Worm (Caenorhabditis elegans) whole organism, L2 larva: Measurements from ENCODE around the gene srgp-1.

Experiments
- F13H6.1 ChIP-seq: sonication (generic microtip); optimal IDR thresholded peaks from 2 replicates; lab custom pipeline; 2016; ENCODE audit warnings: missing genetic modification characterization, missing compliant biosample characterization
- Y55F3AM.14 ChIP-seq: fragments of 200-800 bp; sonication (Bioruptor generic); optimal IDR thresholded peaks from 2 replicates; lab custom pipeline; 2018; ENCODE audit warnings: mild to moderate bottlenecking, missing genetic modification characterization, missing compliant biosample characterization
- ZK546.5 ChIP-seq: sonication (generic microtip); optimal IDR thresholded peaks from 2 replicates; lab custom pipeline; 2017; ENCODE audit warnings: missing biosample characterization, missing genetic modification characterization
- alr-1 ChIP-seq: fragments of 150-350 bp; optimal IDR thresholded peaks from 2 replicates; lab custom pipeline; 2014; ENCODE audit warnings: missing biosample characterization, missing genetic modification characterization
- aly-2 ChIP-seq: fragments of 150-350 bp; optimal IDR thresholded peaks from 2 replicates; lab custom pipeline; 2014; ENCODE audit warnings: missing biosample characterization, missing genetic modification characterization
- ama-1 ChIP-seq: fragments of 150-350 bp; optimal IDR thresholded peaks from 2 replicates; lab custom pipeline; 2018; ENCODE audit warnings: inconsistent platforms
- blmp-1 ChIP-seq: sonication (generic microtip); optimal IDR thresholded peaks from 2 replicates; lab custom pipeline; 2017; ENCODE audit warnings: missing genetic modification characterization, mild to moderate bottlenecking, missing compliant biosample characterization, antibody characterized with exemption, moderate library complexity; ENCODE audit not compliant: insufficient read depth
- ceh-16 ChIP-seq: fragments of 150-350 bp; optimal IDR thresholded peaks from 2 replicates; lab custom pipeline; 2014; ENCODE audit warnings: missing biosample characterization, missing genetic modification characterization
- ceh-82 ChIP-seq: fragments of 150-350 bp; optimal IDR thresholded peaks from 2 replicates; lab custom pipeline; 2014; ENCODE audit warnings: missing biosample characterization, missing genetic modification characterization
- crh-2 ChIP-seq: sonication (generic microtip); optimal IDR thresholded peaks from 2 replicates; lab custom pipeline; 2017; ENCODE audit warnings: missing biosample characterization, missing genetic modification characterization
- dmd-4 ChIP-seq: sonication (generic microtip); optimal IDR thresholded peaks from 2 replicates; lab custom pipeline; 2017; ENCODE audit warnings: missing biosample characterization, missing genetic modification characterization
- elt-3 ChIP-seq: sonication (generic microtip); optimal IDR thresholded peaks from 2 replicates; lab custom pipeline; 2017; ENCODE audit warnings: missing biosample characterization, missing genetic modification characterization
- fos-1 ChIP-seq: fragments of 150-350 bp; optimal IDR thresholded peaks from 2 replicates; lab custom pipeline; 2014; ENCODE audit warnings: missing biosample characterization, missing genetic modification characterization
- gmeb-1 ChIP-seq: fragments of 150-350 bp; optimal IDR thresholded peaks from 2 replicates; lab custom pipeline; 2014; ENCODE audit warnings: missing biosample characterization, missing genetic modification characterization
- lin-11 ChIP-seq: fragments of 150-350 bp; sonication (generic microtip); optimal IDR thresholded peaks from 2 replicates; lab custom pipeline; 2014; ENCODE audit warnings: missing biosample characterization, missing genetic modification characterization, inconsistent platforms, mixed read lengths
- lin-39 ChIP-seq: fragments of 150-350 bp; optimal IDR thresholded peaks from 2 replicates; lab custom pipeline; 2014; ENCODE audit warnings: missing biosample characterization, missing genetic modification reagents, missing genetic modification characterization
- lsy-2 ChIP-seq, 2 experiments: fragments of 150-350 bp in 1 of 2; sonication (generic microtip) in 1 of 2; optimal IDR thresholded peaks; 2 replicates each; lab custom pipeline; 2014 to 2017; ENCODE audit warnings: missing biosample characterization in 2 of 2, missing genetic modification characterization in 2 of 2
- mab-5 ChIP-seq: fragments of 150-350 bp; optimal IDR thresholded peaks from 2 replicates; lab custom pipeline; 2014; ENCODE audit warnings: missing biosample characterization, missing genetic modification characterization
- mbf-1 ChIP-seq: sonication (generic microtip); optimal IDR thresholded peaks from 2 replicates; lab custom pipeline; 2017; ENCODE audit warnings: missing biosample characterization, missing genetic modification characterization
- mdl-1 ChIP-seq, 2 experiments: fragments of 150-350 bp in 1 of 2; sonication (generic microtip) in 1 of 2; optimal IDR thresholded peaks; 2 replicates each; lab custom pipeline; 2017; ENCODE audit warnings: missing biosample characterization in 2 of 2, missing genetic modification characterization in 2 of 2
- nhr-12 ChIP-seq: fragments of 150-350 bp; optimal IDR thresholded peaks from 2 replicates; lab custom pipeline; 2014; ENCODE audit warnings: missing biosample characterization, missing genetic modification characterization
- nhr-129 ChIP-seq: fragments of 150-350 bp; optimal IDR thresholded peaks from 2 replicates; lab custom pipeline; 2014; ENCODE audit warnings: missing biosample characterization, missing genetic modification characterization
- nhr-21 ChIP-seq: fragments of 150-350 bp; optimal IDR thresholded peaks from 2 replicates; lab custom pipeline; 2014; ENCODE audit warnings: missing biosample characterization, missing genetic modification characterization
- nhr-23 ChIP-seq: fragments of 150-350 bp; optimal IDR thresholded peaks from 2 replicates; lab custom pipeline; 2014; ENCODE audit warnings: missing biosample characterization, missing genetic modification reagents, missing genetic modification characterization
- nhr-237 ChIP-seq: fragments of 150-350 bp; optimal IDR thresholded peaks from 2 replicates; lab custom pipeline; 2014; ENCODE audit warnings: missing biosample characterization, missing genetic modification characterization
- nhr-25 ChIP-seq: fragments of 150-350 bp; sonication (generic microtip); optimal IDR thresholded peaks from 3 replicates; lab custom pipeline; 2014; ENCODE audit warnings: missing biosample characterization, missing genetic modification characterization
- nhr-6 ChIP-seq: fragments of 150-350 bp; optimal IDR thresholded peaks from 2 replicates; lab custom pipeline; 2014; ENCODE audit warnings: missing biosample characterization, missing genetic modification characterization
- nhr-77 ChIP-seq: fragments of 150-350 bp; optimal IDR thresholded peaks from 2 replicates; lab custom pipeline; 2014; ENCODE audit warnings: missing biosample characterization, missing genetic modification characterization
- sem-4 ChIP-seq: fragments of 150-350 bp; optimal IDR thresholded peaks from 2 replicates; lab custom pipeline; 2014; ENCODE audit warnings: missing biosample characterization, missing genetic modification reagents, missing genetic modification characterization
- sma-9 ChIP-seq, 2 experiments: fragments of 150-350 bp in 1 of 2; sonication (generic microtip) in 1 of 2; optimal IDR thresholded peaks; 2 replicates each; lab custom pipeline; 2014 to 2016; ENCODE audit warnings: missing genetic modification characterization in 2 of 2, mild to moderate bottlenecking in 1 of 2, missing biosample characterization in 1 of 2, missing compliant biosample characterization in 1 of 2, missing genetic modification reagents in 1 of 2, moderate library complexity in 1 of 2
- zag-1 ChIP-seq: fragments of 150-350 bp; optimal IDR thresholded peaks from 2 replicates; lab custom pipeline; 2014; ENCODE audit warnings: missing biosample characterization, missing genetic modification characterization

Gene srgp-1

DNA sequence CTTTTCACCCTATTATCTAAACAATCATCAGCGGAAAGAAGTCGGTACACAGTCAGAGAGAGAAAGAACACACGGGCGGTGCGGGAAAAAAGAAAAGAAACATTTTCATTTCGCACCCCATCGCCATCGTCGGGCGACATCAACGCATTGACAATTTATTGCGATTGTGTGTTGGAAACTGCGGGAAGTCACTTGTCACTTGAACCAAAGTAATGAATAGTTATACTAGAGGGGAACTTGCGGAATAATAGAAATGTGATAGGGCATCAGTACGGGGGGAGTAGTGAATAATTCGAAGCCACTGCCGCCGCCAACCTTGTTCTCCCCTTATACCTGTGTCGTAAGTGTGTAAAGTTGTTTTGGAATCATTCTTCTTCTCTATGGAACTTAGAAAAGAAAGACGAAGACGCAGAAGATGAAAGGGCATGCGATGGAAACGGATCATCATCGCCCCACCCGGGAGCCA, 1.1 kb downstream of the srgp-1 start (continued):
- TF ChIP-seq F13H6.1 (peak; percentile 12), mbf-1 (tag; lab: Kevin White, UChicago) (no peak), sem-4 (tag; lab: Kevin White, UChicago) (peak; percentile 10), lsy-2 (tag; optimal IDR thresholded peaks at IDR 0.05; lab: Kevin White, UChicago) (no peak), nhr-6 (no peak), nhr-77 (tag; lab: Kevin White, UChicago) (no peak), ceh-16 (tag; lab: Kevin White, UChicago) (peak; percentile 29), fos-1 (peak; percentile 47), nhr-12 (no peak), nhr-21 (tag; lab: Kevin White, UChicago) (no peak), ceh-82 (tag; lab: Kevin White, UChicago) (no peak), alr-1 (tag; lab: Kevin White, UChicago) (no peak), dmd-4 (tag; lab: Kevin White, UChicago) (no peak), gmeb-1 (tag; lab: Kevin White, UChicago) (no peak), mdl-1 (tag; optimal IDR thresholded peaks at IDR 0.05; lab: Kevin White, UChicago) (no peak), blmp-1 (tag; lab: Kevin White, UChicago) (no peak), zag-1 (tag; lab: Kevin White, UChicago) (no peak)

DNA sequence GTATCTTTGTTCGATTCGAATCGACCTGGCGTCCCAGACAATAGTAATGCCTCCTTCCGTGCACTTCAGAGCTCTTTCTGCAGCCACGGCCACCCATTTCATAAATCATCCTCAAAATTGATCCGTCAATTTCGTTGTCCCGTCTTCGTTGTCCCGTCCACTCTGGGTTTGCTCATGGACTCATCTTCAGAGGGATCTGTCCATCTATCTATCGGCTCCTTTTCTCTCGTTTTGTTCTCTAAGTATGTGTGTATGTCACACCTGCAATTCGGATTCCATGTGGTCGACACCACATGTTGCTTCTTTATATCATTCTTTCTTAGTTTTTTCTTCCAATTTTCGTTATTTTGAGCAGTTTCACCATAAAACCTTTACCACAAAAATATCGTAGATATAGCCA, 2.2 kb downstream of the srgp-1 start:
- peak in 1 of 2 experiments; percentile 21 for TF ChIP-seq lsy-2 (tag; optimal IDR thresholded peaks at IDR 0.05; lab: Kevin White, UChicago)
- peak; percentile 35 for TF ChIP-seq F13H6.1
- peak; percentile 61 for TF ChIP-seq mab-5
- TF ChIP-seq nhr-237, result no peak

DNA sequence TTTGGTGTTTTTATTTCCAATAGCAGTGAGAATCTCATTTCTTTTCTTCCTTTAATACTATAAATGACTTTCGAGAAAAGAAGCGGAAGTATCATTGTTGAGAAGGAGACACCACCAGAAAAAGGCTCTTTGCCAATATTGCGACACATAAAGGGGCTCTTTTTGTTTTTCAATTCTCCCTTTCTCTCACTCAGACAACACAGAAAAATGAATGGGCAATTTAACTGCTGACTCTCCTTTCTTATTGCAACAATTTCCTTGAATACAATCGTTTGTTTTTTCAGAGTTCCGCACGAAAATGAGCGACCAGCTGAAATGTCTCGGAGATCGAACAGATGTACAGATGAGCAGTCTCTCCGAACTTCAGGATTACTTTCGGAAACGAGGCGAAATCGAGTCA, 4.0 kb downstream of the srgp-1 start:
- TF ChIP-seq nhr-77 (tag; lab: Kevin White, UChicago) (no peak), sma-9 (GFP tag; optimal IDR thresholded peaks at IDR 0.05; lab: Kevin White, UChicago) (no peak), sma-9 (tag; optimal IDR thresholded peaks at IDR 0.05; lab: Kevin White, UChicago) (no peak), Y55F3AM.14 (GFP tag; lab: Kevin White, UChicago) (no peak), aly-2 (tag; lab: Kevin White, UChicago) (no peak), elt-3 (no peak), nhr-12 (no peak), nhr-23 (tag; lab: Kevin White, UChicago) (no peak)

DNA sequence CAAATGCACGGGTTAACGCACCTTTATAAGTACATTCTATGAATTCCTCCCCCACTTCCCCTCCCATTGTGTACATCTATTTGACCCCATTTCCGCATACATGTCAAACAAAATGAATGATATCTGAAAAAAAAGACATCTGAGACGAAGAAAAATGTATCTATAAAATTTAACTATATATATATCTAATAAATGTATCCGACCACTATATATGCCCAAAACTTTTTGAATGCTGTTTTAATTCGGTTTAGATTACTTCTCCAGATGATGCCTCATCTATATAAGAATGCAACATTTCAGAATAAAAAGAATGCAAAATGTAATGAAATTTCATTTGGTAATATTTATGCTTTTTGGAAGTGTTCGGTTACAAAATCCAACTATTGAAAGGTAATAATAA, 8.2 kb downstream of the srgp-1 start, which contains the start of gene rib-1:
Gene rib-1, plus strand, starts transcription at position 301 of the 400 bp plus-strand sequence.
- TF ChIP-seq zag-1 (tag; lab: Kevin White, UChicago) (no peak), nhr-237 (no peak), blmp-1 (tag; lab: Kevin White, UChicago) (no peak), elt-3 (no peak), ZK546.5 (no peak), nhr-23 (tag; lab: Kevin White, UChicago) (no peak), mdl-1 (tag; optimal IDR thresholded peaks at IDR 0.05; lab: Kevin White, UChicago) (no peak), gmeb-1 (tag; lab: Kevin White, UChicago) (no peak), ceh-82 (tag; lab: Kevin White, UChicago) (no peak), ama-1 (lab: Kevin White, UChicago) (no peak), dmd-4 (tag; lab: Kevin White, UChicago) (no peak), lin-11 (tag; lab: Kevin White, UChicago) (no peak), nhr-25 (tag; lab: Kevin White, UChicago) (no peak), lin-39 (tag; lab: Kevin White, UChicago) (no peak)

DNA sequence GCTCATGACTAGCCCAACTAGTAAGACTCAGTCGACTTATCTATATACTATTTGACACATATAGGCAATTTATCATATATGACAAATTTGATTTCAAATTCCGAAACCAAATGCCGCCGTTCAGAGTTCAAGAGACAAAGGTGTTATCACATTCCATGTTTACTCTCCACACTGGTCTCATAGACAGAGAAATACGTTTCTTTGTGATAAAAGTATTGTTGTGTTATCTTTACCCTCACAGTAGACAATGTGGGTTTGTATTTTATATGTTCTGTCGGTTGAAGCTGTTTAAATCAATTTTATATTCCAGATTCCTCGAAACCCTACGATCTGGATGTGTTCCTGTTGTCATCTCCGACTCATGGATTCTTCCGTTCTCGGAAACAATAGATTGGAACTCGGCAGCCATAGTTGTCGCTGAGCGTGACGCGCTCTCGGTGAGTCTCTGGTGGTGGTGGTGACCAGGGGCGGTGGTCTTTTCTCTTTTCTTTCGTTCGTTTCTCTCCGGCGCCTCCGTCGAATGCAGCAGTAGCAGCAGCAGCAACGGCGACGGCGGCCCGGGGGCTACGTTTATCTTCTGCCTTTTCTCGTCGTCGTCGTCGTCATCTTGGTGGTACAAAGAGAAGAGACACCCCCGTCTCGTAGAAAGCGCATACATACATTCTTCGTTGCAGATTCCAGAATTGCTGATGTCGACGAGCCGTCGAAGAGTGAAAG, 12.3 kb downstream of the srgp-1 start:
- TF ChIP-seq fos-1 (peak; percentile 31), ceh-16 (tag; lab: Kevin White, UChicago) (no peak), crh-2 (tag; lab: Kevin White, UChicago) (peak; percentile 7)

DNA sequence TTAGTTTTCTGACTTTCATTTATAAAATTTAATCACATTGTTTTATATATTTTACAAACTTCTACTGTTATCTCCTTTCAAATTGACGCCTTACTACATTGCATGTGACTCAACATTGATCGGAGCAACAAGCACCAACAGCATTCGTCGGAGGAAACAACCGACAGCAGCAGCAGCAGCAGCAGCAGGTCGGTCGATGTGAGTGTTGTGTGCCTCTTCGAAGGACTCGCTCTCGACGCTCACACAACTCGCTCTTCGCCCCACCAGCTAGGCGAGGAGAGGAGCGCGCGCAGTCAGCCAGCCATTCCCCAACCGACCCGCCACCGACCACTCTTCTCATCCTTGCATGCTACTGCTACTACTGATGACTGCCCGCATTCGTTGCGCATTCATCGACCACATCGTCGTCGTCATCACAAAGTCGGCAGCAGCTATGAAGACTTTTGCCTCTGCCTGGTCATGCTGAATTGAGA, 13.6 kb downstream of the srgp-1 start, which contains the start of gene F12F6.1:
Gene F12F6.1, plus strand, starts transcription at position 51 of the 473 bp plus-strand sequence.
- peak; percentile 35 for TF ChIP-seq lin-11 (tag; lab: Kevin White, UChicago)
- TF ChIP-seq ceh-82 (tag; lab: Kevin White, UChicago), result no peak
- peak; percentile 19 for TF ChIP-seq nhr-129 (tag; lab: Kevin White, UChicago)
- TF ChIP-seq, all 48 proteins: peak for 2
